Fruit fly (Drosophila melanogaster) whole organism, embryonic: ENCODE results near the gene CG13917.

ENCODE experiments used
- Blimp-1 ChIP-seq: fragments of 200-800 bp; sonication (Bioruptor generic); optimal IDR thresholded peaks from 3 replicates; lab custom pipeline; 2018; ENCODE audit warnings: missing biosample characterization, missing genetic modification characterization, mild to moderate bottlenecking, moderate library complexity, missing genetic modification reagents
- CG10321 ChIP-seq: fragments of 200-800 bp; sonication (Bioruptor generic); IDR thresholded peaks from 2 replicates; pipeline ENCODE4 v1.3.6; 2022; ENCODE audit warnings: missing biosample characterization, missing genetic modification characterization
- CG11093 ChIP-seq: fragments of 200-800 bp; sonication (Bioruptor generic); IDR thresholded peaks from 3 replicates; pipeline ENCODE4 v1.3.6; 2022; ENCODE audit warnings: missing biosample characterization, missing genetic modification characterization
- CG12769 ChIP-seq: fragments of 200-800 bp; sonication (Bioruptor generic); optimal IDR thresholded peaks from 2 replicates; lab custom pipeline; 2019; ENCODE audit warnings: missing biosample characterization, mild to moderate bottlenecking, missing genetic modification characterization, moderate library complexity
- CG13424 ChIP-seq: fragments of 200-800 bp; sonication (Bioruptor generic); optimal IDR thresholded peaks from 2 replicates; lab custom pipeline; 2019; ENCODE audit warnings: missing biosample characterization, mild to moderate bottlenecking, missing genetic modification characterization, moderate library complexity
- CG13624 ChIP-seq: fragments of 200-800 bp; sonication (Bioruptor generic); optimal IDR thresholded peaks from 2 replicates; lab custom pipeline; 2016; ENCODE audit warnings: missing biosample characterization, missing genetic modification characterization
- CG13894 ChIP-seq: fragments of 200-800 bp; sonication (Bioruptor generic); optimal IDR thresholded peaks from 3 replicates; lab custom pipeline; 2018; ENCODE audit warnings: missing biosample characterization, mild to moderate bottlenecking, missing genetic modification characterization, moderate library complexity
- CG14014 ChIP-seq: fragments of 200-800 bp; sonication (Bioruptor generic); IDR thresholded peaks from 2 replicates; pipeline ENCODE4 v1.3.6; 2022; ENCODE audit warnings: missing biosample characterization, missing genetic modification characterization
- CG15514 ChIP-seq: fragments of 200-800 bp; sonication (Bioruptor generic); optimal IDR thresholded peaks from 3 replicates; lab custom pipeline; 2017; ENCODE audit warnings: missing biosample characterization, missing genetic modification characterization, mild to moderate bottlenecking, moderate library complexity, missing genetic modification reagents
- CG16863 ChIP-seq: fragments of 200-800 bp; sonication (Bioruptor generic); optimal IDR thresholded peaks from 3 replicates; lab custom pipeline; 2016; ENCODE audit warnings: missing biosample characterization, missing genetic modification characterization
- CG17385 ChIP-seq: fragments of 200-800 bp; sonication (Bioruptor generic); optimal IDR thresholded peaks from 3 replicates; lab custom pipeline; 2018; ENCODE audit warnings: missing biosample characterization, mild to moderate bottlenecking, missing genetic modification characterization
- CG17568 ChIP-seq: fragments of 200-800 bp; sonication (Bioruptor generic); optimal IDR thresholded peaks from 2 replicates; lab custom pipeline; 2018; ENCODE audit warnings: missing biosample characterization, mild to moderate bottlenecking, missing genetic modification characterization, moderate library complexity
- CG18619 ChIP-seq: fragments of 200-800 bp; sonication (Bioruptor generic); optimal IDR thresholded peaks from 3 replicates; lab custom pipeline; 2017; ENCODE audit warnings: missing biosample characterization, mild to moderate bottlenecking, missing genetic modification characterization
- CG34422 ChIP-seq: fragments of 200-800 bp; sonication (Bioruptor generic); IDR thresholded peaks from 3 replicates; pipeline ENCODE4 v1.3.6; 2022; ENCODE audit warnings: missing biosample characterization, missing genetic modification characterization
- CG4617 ChIP-seq: fragments of 200-800 bp; sonication (Bioruptor generic); optimal IDR thresholded peaks from 3 replicates; lab custom pipeline; 2016; ENCODE audit warnings: missing biosample characterization, missing genetic modification characterization, borderline replicate concordance
- CG4707 ChIP-seq: fragments of 200-800 bp; sonication (Bioruptor generic); optimal IDR thresholded peaks from 2 replicates; lab custom pipeline; 2018; ENCODE audit warnings: missing biosample characterization, mild to moderate bottlenecking, missing genetic modification characterization, moderate library complexity
- CG6175 ChIP-seq: fragments of 200-800 bp; sonication (Bioruptor generic); IDR thresholded peaks from 3 replicates; pipeline ENCODE4 v1.3.6; 2022; ENCODE audit warnings: missing biosample characterization, missing genetic modification characterization
- CG8944 ChIP-seq: fragments of 200-800 bp; sonication (Bioruptor generic); optimal IDR thresholded peaks from 3 replicates; lab custom pipeline; 2016; ENCODE audit warnings: missing biosample characterization, missing genetic modification characterization
- CG9437 ChIP-seq: fragments of 200-800 bp; sonication (Bioruptor generic); optimal IDR thresholded peaks from 2 replicates; lab custom pipeline; 2018; ENCODE audit warnings: missing biosample characterization, mild to moderate bottlenecking, missing genetic modification characterization
- CG9727 ChIP-seq: fragments of 200-800 bp; sonication (Bioruptor generic); optimal IDR thresholded peaks from 3 replicates; lab custom pipeline; 2017; ENCODE audit warnings: missing biosample characterization, mild to moderate bottlenecking, missing genetic modification characterization
- CTCF ChIP-seq: fragments of 200-800 bp; sonication (Bioruptor generic); optimal IDR thresholded peaks from 2 replicates; lab custom pipeline; 2017; ENCODE audit warnings: missing biosample characterization, mild to moderate bottlenecking, missing genetic modification characterization, moderate library complexity
- D19A ChIP-seq: fragments of 200-800 bp; optimal IDR thresholded peaks from 3 replicates; lab custom pipeline; 2019; ENCODE audit warnings: missing biosample characterization, mild to moderate bottlenecking, missing genetic modification characterization, moderate library complexity
- Dbx ChIP-seq: fragments of 200-800 bp; sonication (Bioruptor generic); IDR thresholded peaks from 3 replicates; pipeline ENCODE4 v1.3.6; 2022; ENCODE audit warnings: missing biosample characterization, missing genetic modification characterization
- Dll ChIP-seq: fragments of 200-800 bp; sonication (Bioruptor generic); IDR thresholded peaks from 4 replicates; pipeline ENCODE4 v1.3.6; 2022; ENCODE audit warnings: missing biosample characterization, missing genetic modification characterization; ENCODE audit not compliant: partially characterized antibody
- Ets65A ChIP-seq: fragments of 200-800 bp; sonication (Bioruptor generic); peaks from one replicate; lab custom pipeline; 2016; ENCODE audit warnings: missing biosample characterization, missing genetic modification characterization
- Hand ChIP-seq: fragments of 200-800 bp; sonication (Bioruptor generic); optimal IDR thresholded peaks from 2 replicates; lab custom pipeline; 2017; ENCODE audit warnings: mild to moderate bottlenecking, missing biosample characterization, missing genetic modification reagents, missing genetic modification characterization
- MESR4 ChIP-seq: fragments of 200-800 bp; sonication (Bioruptor generic); optimal IDR thresholded peaks from 2 replicates; lab custom pipeline; 2018; ENCODE audit warnings: missing biosample characterization, mild to moderate bottlenecking, missing genetic modification characterization, moderate library complexity
- Mad ChIP-seq: fragments of 200-800 bp; sonication (Bioruptor generic); optimal IDR thresholded peaks from 2 replicates; lab custom pipeline; 2016; ENCODE audit warnings: missing biosample characterization, missing genetic modification characterization
- Meics ChIP-seq: fragments of 200-800 bp; sonication (Bioruptor generic); optimal IDR thresholded peaks from 2 replicates; lab custom pipeline; 2017; ENCODE audit warnings: missing biosample characterization, mild to moderate bottlenecking, missing genetic modification characterization
- NC2β ChIP-seq: fragments of 200-800 bp; sonication (Bioruptor generic); optimal IDR thresholded peaks from 2 replicates; lab custom pipeline; 2016; ENCODE audit warnings: missing biosample characterization, missing genetic modification characterization
- Pdp1 ChIP-seq, 2 experiments: fragments of 200-800 bp; sonication (Bioruptor generic); optimal IDR thresholded peaks; 3 replicates each; lab custom pipeline; 2016; ENCODE audit warnings: missing biosample characterization in 2 of 2, missing genetic modification characterization in 2 of 2, mild to moderate bottlenecking in 1 of 2, moderate library complexity in 1 of 2
- Trl ChIP-seq, 3 experiments: fragments of >200 bp in 2 of 3; fragments of 200-800 bp in 1 of 3; sonication (Bioruptor generic) in 1 of 3; optimal IDR thresholded peaks; 2 replicates in 1 of 3; 3 replicates in 2 of 3; lab custom pipeline; 2016 to 2017; ENCODE audit warnings: missing biosample characterization in 1 of 3, missing genetic modification characterization in 1 of 3
- Xbp1 ChIP-seq: fragments of 200-800 bp; sonication (Bioruptor generic); optimal IDR thresholded peaks from 3 replicates; lab custom pipeline; 2016; ENCODE audit warnings: missing biosample characterization, mild to moderate bottlenecking, missing genetic modification characterization
- chinmo ChIP-seq: fragments of 200-800 bp; sonication (Bioruptor generic); IDR thresholded peaks from 4 replicates; pipeline ENCODE4 v1.3.6; 2022; ENCODE audit warnings: missing biosample characterization, missing genetic modification characterization; ENCODE audit not compliant: partially characterized antibody
- ftz-f1 ChIP-seq: fragments of 200-800 bp; sonication (Bioruptor generic); optimal IDR thresholded peaks from 2 replicates; lab custom pipeline; 2016; ENCODE audit warnings: missing biosample characterization, missing genetic modification characterization
- gsb-n ChIP-seq: fragments of 200-800 bp; sonication (Bioruptor generic); optimal IDR thresholded peaks from 3 replicates; lab custom pipeline; 2018; ENCODE audit warnings: missing biosample characterization, mild to moderate bottlenecking, missing genetic modification characterization
- gt ChIP-seq: fragments of 200-800 bp; sonication (Bioruptor generic); IDR thresholded peaks from 2 replicates; pipeline ENCODE4 v1.3.6; 2022; ENCODE audit warnings: missing biosample characterization, missing genetic modification characterization
- kah ChIP-seq: fragments of 200-800 bp; sonication (Bioruptor generic); optimal IDR thresholded peaks from 2 replicates; lab custom pipeline; 2018; ENCODE audit warnings: missing biosample characterization, mild to moderate bottlenecking, missing genetic modification characterization
- mirr ChIP-seq: fragments of 200-800 bp; sonication (Bioruptor generic); optimal IDR thresholded peaks from 3 replicates; lab custom pipeline; 2018; ENCODE audit warnings: missing biosample characterization, mild to moderate bottlenecking, missing genetic modification characterization
- onecut ChIP-seq: fragments of 200-800 bp; sonication (Bioruptor generic); IDR thresholded peaks from 2 replicates; pipeline ENCODE4 v1.3.6; 2022; ENCODE audit warnings: missing biosample characterization, missing genetic modification characterization
- p53 ChIP-seq: fragments of 200-800 bp; sonication (Bioruptor generic); optimal IDR thresholded peaks from 2 replicates; lab custom pipeline; 2016; ENCODE audit warnings: missing biosample characterization, missing genetic modification characterization
- rib ChIP-seq: fragments of 200-800 bp; sonication (Bioruptor generic); IDR thresholded peaks from 2 replicates; pipeline ENCODE4 v1.3.6; 2022; ENCODE audit warnings: missing biosample characterization, missing genetic modification characterization
- schlank ChIP-seq: fragments of 200-800 bp; sonication (Bioruptor generic); optimal IDR thresholded peaks from 2 replicates; lab custom pipeline; 2018; ENCODE audit warnings: missing biosample characterization, mild to moderate bottlenecking, missing genetic modification characterization
- sisA ChIP-seq: fragments of 200-800 bp; sonication (Bioruptor generic); IDR thresholded peaks from 2 replicates; pipeline ENCODE4 v1.3.6; 2022; ENCODE audit warnings: missing biosample characterization, missing genetic modification characterization
- sna ChIP-seq: fragments of 200-800 bp; sonication (Bioruptor generic); IDR thresholded peaks from 2 replicates; pipeline ENCODE4 v1.3.6; 2022; ENCODE audit warnings: missing biosample characterization, missing genetic modification characterization; ENCODE audit not compliant: partially characterized antibody
- sr ChIP-seq: fragments of 200-800 bp; sonication (Bioruptor generic); IDR thresholded peaks from 3 replicates; pipeline ENCODE4 v1.3.6; 2022; ENCODE audit warnings: missing biosample characterization, missing genetic modification characterization
- sug ChIP-seq: fragments of 200-800 bp; optimal IDR thresholded peaks from 2 replicates; lab custom pipeline; 2019; ENCODE audit warnings: missing biosample characterization, mild to moderate bottlenecking, missing genetic modification characterization, moderate library complexity
- vvl ChIP-seq: fragments of 200-800 bp; sonication (Bioruptor generic); IDR thresholded peaks from 2 replicates; pipeline ENCODE4 v1.3.6; 2022; ENCODE audit warnings: missing biosample characterization, missing genetic modification characterization

The CG13917 gene

dm6 chr3L:1546349-1547116 is 30.0 kb upstream of the CG13917 start (continued):
- TF ChIP-seq schlank (tag; lab: Kevin White, UChicago), result peak; percentile 10
- TF ChIP-seq CG8944, result no peak
- 0 out of 2 replicates have a peak, but pooled peaks have one; percentile 21 for TF ChIP-seq vvl (GFP tag; lab: Robert Waterston, UW)
- TF ChIP-seq Hand (GFP tag; lab: Kevin White, UChicago), result no peak
- peak; percentile 39 for TF ChIP-seq CG4617
- peak; percentile 29 for TF ChIP-seq CTCF (GFP tag; lab: Kevin White, UChicago)
- no peak for TF ChIP-seq CG16863 (GFP tag; lab: Kevin White, UChicago)
- no peak for TF ChIP-seq sisA (GFP tag; lab: Robert Waterston, UW)
- TF ChIP-seq Mad (GFP tag; lab: Kevin White, UChicago), result no peak
- peak; percentile 12; the same call in 1 of the 3 replicates for TF ChIP-seq CG34422 (GFP tag; lab: Robert Waterston, UW)
- no peak for TF ChIP-seq CG18619 (GFP tag; lab: Kevin White, UChicago)
- peak; percentile 20 for TF ChIP-seq CG12769
- peak; percentile 53 for TF ChIP-seq kah (GFP tag; lab: Kevin White, UChicago)
- TF ChIP-seq ftz-f1 (GFP tag; lab: Kevin White, UChicago), result peak; percentile 24
- peak; percentile 86 for TF ChIP-seq CG10321
- TF ChIP-seq rib, result peak; percentile 50; the same call in 1 of the 2 replicates
- TF ChIP-seq sug, result peak; percentile 5
- TF ChIP-seq MESR4 (GFP tag; lab: Kevin White, UChicago), result peak; percentile 15
- peak; percentile 13 for TF ChIP-seq CG4707
- no peak for TF ChIP-seq CG11093 (GFP tag; lab: Robert Waterston, UW)
- TF ChIP-seq onecut, result peak; percentile 98
- TF ChIP-seq CG9437 (GFP tag; lab: Kevin White, UChicago), result peak; percentile 84
- TF ChIP-seq chinmo (GFP tag; lab: Robert Waterston, UW), result 0 out of 4 replicates have a peak, but pooled peaks have one; percentile 78
- peak; percentile 84; the same call in 2 of the 3 replicates for TF ChIP-seq CG6175
- 0 out of 2 replicates have a peak, but pooled peaks have one; percentile 5 for TF ChIP-seq CG14014 (GFP tag; lab: Robert Waterston, UW)
- TF ChIP-seq CG15514 (GFP tag; lab: Kevin White, UChicago), result peak; percentile 19
- peak; percentile 70 for TF ChIP-seq Ets65A (GFP tag; lab: Kevin White, UChicago)
- peak; percentile 17 for TF ChIP-seq CG17568 (GFP tag; lab: Kevin White, UChicago)
- peak; percentile 95 for TF ChIP-seq p53 (GFP tag; lab: Kevin White, UChicago)
- TF ChIP-seq Dll (GFP tag; lab: Robert Waterston, UW), result peak; percentile 24; the same call in 1 of the 4 replicates
- TF ChIP-seq Pdp1 (GFP tag; optimal IDR thresholded peaks at IDR 0.05; lab: Kevin White, UChicago), result peak in 1 of 2 experiments; percentile 93
- peak; percentile 49 for TF ChIP-seq mirr (GFP tag; lab: Kevin White, UChicago)
- TF ChIP-seq CG17385 (GFP tag; lab: Kevin White, UChicago), result no peak
- TF ChIP-seq gsb-n (tag; lab: Kevin White, UChicago), result peak; percentile 60
- peak; percentile 82 to 86 for TF ChIP-seq Trl (optimal IDR thresholded peaks at IDR 0.05; lab: Kevin White, UChicago)
- TF ChIP-seq Trl (GFP tag; optimal IDR thresholded peaks at IDR 0.05; lab: Kevin White, UChicago), result peak; percentile 17
- TF ChIP-seq Xbp1 (GFP tag; lab: Kevin White, UChicago), result peak; percentile 80
- peak; percentile 93 for TF ChIP-seq sr (GFP tag; lab: Robert Waterston, UW)
- no peak for TF ChIP-seq gt (GFP tag; lab: Robert Waterston, UW)
- TF ChIP-seq CG13624 (GFP tag; lab: Kevin White, UChicago), result no peak
- TF ChIP-seq CG13894, result no peak
- TF ChIP-seq CG13424 (tag; lab: Kevin White, UChicago), result peak; percentile 27
- TF ChIP-seq Blimp-1 (GFP tag; lab: Kevin White, UChicago), result peak; percentile 19
- peak; percentile 40 for TF ChIP-seq Meics
- peak; percentile 40 for TF ChIP-seq sna (GFP tag; lab: Robert Waterston, UW)
- TF ChIP-seq Dbx (GFP tag; lab: Robert Waterston, UW), result 0 out of 3 replicates have a peak, but pooled peaks have one; percentile 1
- TF ChIP-seq CG9727 (GFP tag; lab: Kevin White, UChicago), result peak; percentile 47
- TF ChIP-seq D19A (tag; lab: Kevin White, UChicago), result no peak
- TF ChIP-seq NC2β, result no peak
